Fruit fly (Drosophila melanogaster) whole organism: ENCODE measurements around the gene Hacd1.

Experiments
- CG8478 ChIP-seq: fragments of >200 bp; optimal IDR thresholded peaks from 2 replicates; lab custom pipeline; 2018; ENCODE audit warnings: inconsistent platforms
- Dll ChIP-seq: fragments of >200 bp; optimal IDR thresholded peaks from 2 replicates; lab custom pipeline; 2017
- EcR ChIP-seq, 2 experiments: fragments of >200 bp; optimal IDR thresholded peaks; 2 replicates each; lab custom pipeline; 2017; ENCODE audit warnings: missing biosample characterization in 2 of 2, missing genetic modification characterization in 2 of 2, missing genetic modification reagents in 2 of 2
- psq ChIP-seq: fragments of >200 bp; optimal IDR thresholded peaks from 2 replicates; lab custom pipeline; 2017
- usp ChIP-seq: fragments of >200 bp; optimal IDR thresholded peaks from 2 replicates; lab custom pipeline; 2017; ENCODE audit warnings: missing biosample characterization, missing genetic modification characterization, mixed read lengths

DNA sequence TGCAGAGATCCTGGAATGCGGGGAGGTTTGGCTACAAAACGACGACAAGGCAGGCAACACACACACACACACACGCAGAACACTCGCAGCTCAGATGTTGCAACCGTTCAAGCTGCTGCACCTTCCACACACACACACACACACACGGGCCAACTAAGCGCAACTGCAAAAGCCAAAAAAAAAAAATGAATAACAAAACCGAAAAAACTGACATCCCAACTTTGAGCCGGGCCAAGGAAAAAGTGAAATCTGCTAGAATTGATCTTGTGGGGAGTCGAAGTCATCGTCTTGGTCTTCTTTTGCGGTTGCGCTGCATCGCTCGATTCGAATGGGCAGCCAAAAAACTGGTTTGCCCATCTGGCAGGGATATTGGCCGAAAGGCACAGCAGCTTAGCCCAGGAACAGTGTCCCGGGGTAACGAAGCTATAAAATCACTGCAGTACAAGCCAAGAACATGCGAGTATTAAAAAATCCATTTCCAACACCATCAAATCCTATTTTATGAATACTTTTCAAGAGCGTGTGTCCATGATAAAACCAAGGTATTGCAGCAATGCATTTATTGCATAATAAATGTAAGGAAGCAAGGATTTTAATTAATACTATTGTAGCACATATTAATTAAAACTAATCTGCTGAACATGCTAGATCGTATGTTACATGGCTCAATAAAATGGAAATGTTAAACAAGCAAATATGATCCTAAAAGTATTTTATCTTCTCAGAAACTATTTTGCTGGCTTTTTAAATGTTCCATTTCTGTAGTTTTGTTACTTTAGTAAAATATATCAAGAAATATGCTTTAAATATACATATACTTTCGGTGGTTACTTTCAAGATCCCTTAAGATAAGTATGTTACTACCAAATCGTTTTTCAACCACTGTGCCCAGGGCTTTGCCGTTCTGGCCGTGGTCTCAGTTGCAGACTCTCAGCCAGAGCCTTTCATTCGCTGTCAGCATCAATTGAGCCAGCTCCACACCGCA lies 36.2 kb downstream of the Hacd1 start:
- TF ChIP-seq psq (lab: Kevin White, UChicago) (no peak), CG8478 (lab: Kevin White, UChicago) (no peak), usp (GFP tag; lab: Kevin White, UChicago) (no peak), EcR (GFP tag; optimal IDR thresholded peaks at IDR 0.05; lab: Kevin White, UChicago) (no peak), Dll (lab: Kevin White, UChicago) (no peak)
